Worm (Caenorhabditis elegans) whole organism, L2 larva: Measurements from ENCODE around the gene adt-3.

Source experiments
- F13H6.1 ChIP-seq: sonication (generic microtip); optimal IDR thresholded peaks from 2 replicates; lab custom pipeline; 2016; ENCODE audit warnings: missing genetic modification characterization, missing compliant biosample characterization
- crh-2 ChIP-seq: sonication (generic microtip); optimal IDR thresholded peaks from 2 replicates; lab custom pipeline; 2017; ENCODE audit warnings: missing biosample characterization, missing genetic modification characterization
- elt-3 ChIP-seq: sonication (generic microtip); optimal IDR thresholded peaks from 2 replicates; lab custom pipeline; 2017; ENCODE audit warnings: missing biosample characterization, missing genetic modification characterization
- nhr-12 ChIP-seq: fragments of 150-350 bp; optimal IDR thresholded peaks from 2 replicates; lab custom pipeline; 2014; ENCODE audit warnings: missing biosample characterization, missing genetic modification characterization
- nhr-77 ChIP-seq: fragments of 150-350 bp; optimal IDR thresholded peaks from 2 replicates; lab custom pipeline; 2014; ENCODE audit warnings: missing biosample characterization, missing genetic modification characterization
- unc-62 ChIP-seq: fragments of 150-350 bp; optimal IDR thresholded peaks from 2 replicates; lab custom pipeline; 2014; ENCODE audit warnings: missing biosample characterization, missing genetic modification reagents, missing genetic modification characterization
- zag-1 ChIP-seq: fragments of 150-350 bp; optimal IDR thresholded peaks from 2 replicates; lab custom pipeline; 2014; ENCODE audit warnings: missing biosample characterization, missing genetic modification characterization

ce11 chrX:3982370-3982769, 50.9 kb downstream of the adt-3 start:
- TF ChIP-seq crh-2 (tag; lab: Kevin White, UChicago) (no peak), zag-1 (tag; lab: Kevin White, UChicago) (no peak), nhr-77 (no peak), elt-3 (tag; lab: Kevin White, UChicago) (no peak), F13H6.1 (no peak), unc-62 (GFP tag; lab: Kevin White, UChicago) (no peak), nhr-12 (no peak)
